Worm (Caenorhabditis elegans): ENCODE results near the gene lron-13.

Gene lron-13

ce11 chrIII:13581727-13582126 lies 54.5 kb downstream of the lron-13 start:
- TF ChIP-seq elt-1 (tag; optimal IDR thresholded peaks at IDR 0.05) (no peak), zag-1 (tag; optimal IDR thresholded peaks at IDR 0.05) (no peak), egl-5 (tag; optimal IDR thresholded peaks at IDR 0.05) (no peak), jun-1 (tag; optimal IDR thresholded peaks at IDR 0.05) (no peak), daf-12 (tag; optimal IDR thresholded peaks at IDR 0.05) (no peak), lin-39 (tag; optimal IDR thresholded peaks at IDR 0.05) (no peak), ceh-82 (tag; optimal IDR thresholded peaks at IDR 0.05) (no peak), fkh-2 (tag; optimal IDR thresholded peaks at IDR 0.05) (no peak), nhr-77 (tag; optimal IDR thresholded peaks at IDR 0.05) (no peak), ztf-11 (tag; optimal IDR thresholded peaks at IDR 0.05) (no peak), elt-3 (tag; optimal IDR thresholded peaks at IDR 0.05) (no peak)

All from whole organism, L3 larva.